Worm (Caenorhabditis elegans): ENCODE data around the gene elpc-3.
A peak's percentile ranks its signal among the peaks of the same experiment; 100 is the strongest.

Gene elpc-3

DNA sequence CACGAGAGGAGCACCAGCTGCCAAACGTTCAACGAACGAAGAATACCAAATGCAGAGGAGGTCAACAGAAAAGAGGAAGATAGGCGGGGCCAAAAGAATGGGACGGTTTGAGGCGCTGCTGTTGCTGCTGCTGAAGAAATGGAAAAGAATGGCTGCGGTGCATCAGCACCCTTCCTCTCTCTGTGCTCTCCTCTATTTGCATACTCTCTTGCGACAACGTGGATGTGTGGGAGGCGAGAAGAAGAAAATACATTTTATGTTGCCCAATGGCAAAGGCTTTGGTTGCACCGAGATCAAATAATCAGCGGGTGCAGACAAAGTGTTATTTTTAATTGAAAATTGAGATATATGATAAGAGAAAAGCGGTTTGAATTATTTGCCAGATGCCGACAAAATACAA is 22.8 kb downstream of the elpc-3 start:
- TF ChIP-seq F23B12.7 (tag; optimal IDR thresholded peaks at IDR 0.05; ENCODE audit: insufficient read depth) (no peak), B0035.1 (tag; optimal IDR thresholded peaks at IDR 0.05) (no peak), bed-1 (GFP tag; IDR thresholded peaks at IDR 0.05) (no peak), hsf-1 (GFP tag; IDR thresholded peaks at IDR 0.05) (no peak), ztf-6 (GFP tag; IDR thresholded peaks at IDR 0.05) (0 out of 2 replicates have a peak, but pooled peaks have one; percentile 19), athp-1 (tag; optimal IDR thresholded peaks at IDR 0.05) (no peak), nhr-179 (tag; optimal IDR thresholded peaks at IDR 0.05) (no peak), F49E8.2 (tag; optimal IDR thresholded peaks at IDR 0.05; ENCODE audit: insufficient read depth) (no peak), lin-54 (GFP tag; optimal IDR thresholded peaks at IDR 0.05) (no peak), akir-1 (GFP tag; optimal IDR thresholded peaks at IDR 0.05) (no peak), egrh-3 (GFP tag; IDR thresholded peaks at IDR 0.05) (0 out of 2 replicates have a peak, but pooled peaks have one; percentile 21)

DNA sequence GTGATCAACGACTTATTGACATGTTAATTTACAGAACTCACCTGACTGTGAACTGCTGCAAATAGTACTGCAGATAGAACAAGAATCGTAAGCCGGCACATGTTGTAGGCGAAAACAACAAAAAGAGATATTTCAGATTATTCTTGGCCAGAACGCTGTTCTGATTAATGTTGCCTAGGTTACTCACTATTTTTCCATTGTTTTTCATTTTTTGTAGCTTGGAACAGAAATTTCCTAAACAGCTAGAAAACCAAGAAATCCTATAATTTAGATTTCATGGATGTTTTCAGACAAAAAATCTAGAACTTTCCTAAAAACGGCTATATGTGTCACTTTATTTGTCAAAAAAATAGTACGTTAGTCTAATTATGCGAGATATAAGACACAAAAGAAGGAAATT is 26.7 kb downstream of the elpc-3 start, which contains the start of gene C27A7.9:
Gene C27A7.9, minus strand, starts transcription at position 101 of the 400 bp plus-strand sequence.
- TF ChIP-seq somi-1 (GFP tag; optimal IDR thresholded peaks at IDR 0.05) (no peak), nhr-120 (GFP tag; IDR thresholded peaks at IDR 0.05) (no peak), Y53F4B.3 (GFP tag; IDR thresholded peaks at IDR 0.05) (no peak), zfh-2 (GFP tag; conservative IDR thresholded peaks at IDR 0.05) (no peak), sptf-2 (GFP tag; optimal IDR thresholded peaks at IDR 0.05) (no peak), ceh-100 (GFP tag; IDR thresholded peaks at IDR 0.05) (no peak), B0035.1 (tag; optimal IDR thresholded peaks at IDR 0.05) (no peak), mxl-1 (tag; optimal IDR thresholded peaks at IDR 0.05) (no peak), lir-1 (GFP tag; conservative IDR thresholded peaks at IDR 0.05) (no peak), efl-1 (GFP tag; optimal IDR thresholded peaks at IDR 0.05) (no peak), cebp-1 (GFP tag; IDR thresholded peaks at IDR 0.05) (no peak), cebp-1 (tag; optimal IDR thresholded peaks at IDR 0.05) (no peak), ztf-22 (GFP tag; optimal IDR thresholded peaks at IDR 0.05) (no peak), Y53G8AR.9 (GFP tag; conservative IDR thresholded peaks at IDR 0.05) (no peak), hmg-20 (GFP tag; IDR thresholded peaks at IDR 0.05) (no peak), chd-7 (tag; optimal IDR thresholded peaks at IDR 0.05) (no peak), madf-3 (GFP tag; IDR thresholded peaks at IDR 0.05) (no peak)

DNA sequence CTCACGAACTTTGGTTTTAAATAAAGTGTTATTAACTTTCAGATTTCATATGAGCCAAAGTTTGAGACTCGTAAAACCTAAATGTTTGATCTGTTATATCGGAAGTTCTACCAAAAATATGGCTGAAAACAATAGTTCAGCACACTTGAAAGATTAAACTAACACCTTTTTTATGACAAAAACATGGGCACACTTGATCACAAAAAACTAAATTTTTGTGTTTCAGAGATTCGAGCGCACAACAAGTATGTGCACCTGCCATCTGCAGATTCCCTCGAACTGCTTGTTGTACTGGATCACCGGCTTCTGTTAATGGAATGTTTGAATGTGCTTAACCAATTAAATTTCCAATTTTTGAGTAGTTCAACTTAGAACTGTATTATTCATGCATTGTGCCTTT is 27.4 kb downstream of the elpc-3 start:
- TF ChIP-seq F52B5.7 (tag; optimal IDR thresholded peaks at IDR 0.05) (no peak), ztf-3 (GFP tag; optimal IDR thresholded peaks at IDR 0.05) (no peak), ztf-25 (GFP tag; IDR thresholded peaks at IDR 0.05) (no peak), attf-6 (GFP tag; IDR thresholded peaks at IDR 0.05) (no peak), F49E8.2 (tag; optimal IDR thresholded peaks at IDR 0.05; ENCODE audit: insufficient read depth) (no peak), ccch-3 (GFP tag; optimal IDR thresholded peaks at IDR 0.05) (no peak), Y56A3A.18 (GFP tag; IDR thresholded peaks at IDR 0.05) (no peak), snpc-1.1 (tag; optimal IDR thresholded peaks at IDR 0.05; ENCODE audit: insufficient read depth) (no peak), tbx-9 (tag; optimal IDR thresholded peaks at IDR 0.05; ENCODE audit: borderline replicate concordance) (no peak), Y53G8AR.9 (GFP tag; conservative IDR thresholded peaks at IDR 0.05) (no peak), die-1 (tag; optimal IDR thresholded peaks at IDR 0.05) (no peak), lin-35 (GFP tag; optimal IDR thresholded peaks at IDR 0.05) (no peak), cebp-2 (GFP tag; IDR thresholded peaks at IDR 0.05) (no peak), nfyb-1 (GFP tag; IDR thresholded peaks at IDR 0.05) (no peak), hlh-12 (tag; optimal IDR thresholded peaks at IDR 0.05) (no peak), egrh-3 (GFP tag; IDR thresholded peaks at IDR 0.05) (no peak), sea-2 (GFP tag; IDR thresholded peaks at IDR 0.05) (no peak), lsy-27 (tag; optimal IDR thresholded peaks at IDR 0.05; ENCODE audit: borderline replicate concordance, insufficient read depth) (no peak), bed-1 (GFP tag; IDR thresholded peaks at IDR 0.05) (no peak), ekl-4 (GFP tag; IDR thresholded peaks at IDR 0.05) (no peak)

Data from whole organism, young adult.